Fruit fly (Drosophila melanogaster): ENCODE measurements around the gene Rpt5.
A peak's percentile ranks its signal among the peaks of the same experiment; 100 is the strongest.

The Rpt5 gene

DNA sequence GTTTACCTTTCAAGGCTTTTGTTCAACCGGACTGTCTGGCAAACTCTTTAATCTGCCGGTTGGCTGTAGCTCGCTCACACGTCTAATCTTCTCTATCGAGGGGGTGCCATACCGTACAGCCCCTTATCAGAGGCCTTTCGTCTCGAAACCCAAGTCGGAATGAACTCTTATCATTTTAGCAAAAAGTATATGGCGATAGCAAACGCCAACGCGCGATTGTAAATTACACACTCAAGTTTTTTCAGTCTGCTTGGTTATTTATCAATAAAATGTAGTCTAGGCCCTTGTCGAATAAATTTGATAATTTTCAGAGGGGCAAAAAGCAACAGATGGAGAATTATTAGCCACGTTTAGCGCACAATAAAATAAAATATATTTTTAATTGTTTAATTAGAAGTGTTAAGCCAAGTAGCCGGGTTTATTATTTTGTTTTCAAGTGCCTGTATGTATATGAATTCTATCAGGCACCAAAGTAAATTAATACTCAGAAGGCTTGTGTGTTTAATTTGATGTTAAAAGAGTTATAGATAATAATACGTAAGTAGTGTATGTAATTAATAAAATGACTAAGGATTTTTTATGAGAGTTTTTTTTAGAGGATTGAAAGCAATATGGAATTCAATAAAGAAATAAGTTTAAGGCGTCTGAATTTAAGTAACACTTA lies 27.7 kb upstream of the Rpt5 start:
- TF ChIP-seq h (optimal IDR thresholded peaks at IDR 0.05) (no peak), psq (optimal IDR thresholded peaks at IDR 0.05) (no peak), Myc (optimal IDR thresholded peaks at IDR 0.05) (no peak), insv (optimal IDR thresholded peaks at IDR 0.05) (no peak), ttk (optimal IDR thresholded peaks at IDR 0.05) (no peak), Sin3A (optimal IDR thresholded peaks at IDR 0.05) (no peak)

DNA sequence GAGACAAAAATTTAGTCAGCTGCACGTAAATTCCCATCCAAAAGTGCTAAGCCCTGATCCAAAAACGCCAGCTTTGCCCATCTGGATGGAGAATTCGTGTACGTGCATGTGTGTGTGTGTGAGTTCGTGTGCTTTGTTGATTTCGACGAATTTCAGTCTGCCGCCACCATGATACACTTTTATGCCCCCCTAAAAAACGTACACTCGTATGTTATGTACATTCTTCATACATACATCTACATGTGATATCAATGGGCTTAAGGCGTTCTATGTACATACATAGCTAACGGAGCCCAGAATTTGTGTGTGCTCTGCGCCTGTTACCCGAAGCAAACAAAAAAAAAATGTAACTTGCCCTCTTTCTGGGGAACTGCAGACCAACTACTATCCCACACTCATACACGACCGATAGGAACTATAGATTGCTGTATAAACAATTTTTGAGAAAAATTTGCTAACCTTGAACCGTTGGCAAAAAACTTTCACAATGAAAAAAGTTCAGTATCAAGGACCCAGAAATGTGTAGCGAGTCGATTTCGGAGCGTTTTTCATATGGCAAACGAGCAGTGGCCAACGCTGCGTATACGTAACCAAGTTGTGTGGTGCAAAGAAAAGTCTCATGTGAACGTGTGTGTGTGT lies 26.8 kb upstream of the Rpt5 start:
- TF ChIP-seq Myc (optimal IDR thresholded peaks at IDR 0.05): no peak

DNA sequence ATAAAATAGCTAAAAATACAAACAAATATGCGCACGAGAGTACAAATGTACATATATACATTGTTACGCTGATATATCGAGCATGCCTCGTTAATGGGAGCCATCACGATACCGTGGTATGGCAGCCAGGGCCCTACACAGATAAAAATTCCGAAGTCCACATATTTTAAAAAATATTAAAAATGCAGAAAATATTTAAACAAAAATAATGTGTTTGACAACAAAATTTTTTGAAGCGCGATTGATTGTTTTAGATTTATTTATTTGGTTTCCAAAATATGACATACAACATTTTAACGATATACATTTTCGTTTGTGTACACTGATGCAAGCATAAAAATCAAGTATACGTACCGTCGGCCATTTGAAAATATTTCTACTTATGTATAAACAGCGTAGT lies 25.9 kb upstream of the Rpt5 start:
- TF ChIP-seq psq (optimal IDR thresholded peaks at IDR 0.05): no peak
- no peak for TF ChIP-seq Sin3A (optimal IDR thresholded peaks at IDR 0.05)
- no peak for TF ChIP-seq insv (optimal IDR thresholded peaks at IDR 0.05)
- TF ChIP-seq Myc (optimal IDR thresholded peaks at IDR 0.05): no peak
- TF ChIP-seq ttk (optimal IDR thresholded peaks at IDR 0.05): no peak
- no peak for TF ChIP-seq h (optimal IDR thresholded peaks at IDR 0.05)

DNA sequence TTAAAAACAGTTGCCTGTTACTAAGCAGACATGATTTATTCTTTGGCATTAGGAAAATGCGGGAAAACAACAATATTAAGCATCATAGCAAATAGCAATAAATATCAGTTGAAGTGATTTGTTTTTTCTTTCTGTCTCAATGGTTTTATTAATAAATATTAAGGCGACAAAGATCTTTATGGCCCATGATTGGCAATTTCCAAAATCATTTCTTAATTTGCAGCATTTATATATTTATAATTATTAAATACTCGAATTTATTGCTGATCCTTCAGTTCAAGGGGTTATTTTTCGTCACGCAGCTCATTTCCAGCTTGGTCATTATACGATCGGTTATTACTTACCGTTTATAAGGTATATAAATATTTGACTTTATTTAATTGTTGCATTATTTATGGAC lies 25.0 kb upstream of the Rpt5 start:
- no peak for TF ChIP-seq Sin3A (optimal IDR thresholded peaks at IDR 0.05)
- no peak for TF ChIP-seq insv (optimal IDR thresholded peaks at IDR 0.05)
- TF ChIP-seq ttk (optimal IDR thresholded peaks at IDR 0.05): no peak
- no peak for TF ChIP-seq h (optimal IDR thresholded peaks at IDR 0.05)
- no peak for TF ChIP-seq Myc (optimal IDR thresholded peaks at IDR 0.05)
- TF ChIP-seq psq (optimal IDR thresholded peaks at IDR 0.05): no peak

DNA sequence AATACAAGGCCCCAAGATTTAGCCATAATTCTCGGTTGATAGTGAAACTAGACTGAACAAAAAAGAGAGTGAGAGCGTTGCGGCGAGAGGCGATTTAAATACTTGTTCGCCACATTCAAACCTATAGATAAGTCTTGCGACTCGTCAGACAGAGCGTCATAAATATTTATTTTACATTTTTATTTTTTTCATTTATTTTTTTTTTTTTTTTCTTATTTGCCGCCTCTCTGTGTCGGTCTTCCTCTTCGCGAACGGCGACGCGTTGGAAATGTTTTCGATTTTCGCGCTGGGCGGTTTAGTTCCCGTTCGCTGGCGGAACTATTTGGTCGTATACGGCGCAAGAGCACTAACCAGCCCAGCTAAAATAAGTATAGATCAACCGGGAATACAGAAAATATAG lies 24.6 kb upstream of the Rpt5 start:
- TF ChIP-seq Sin3A (optimal IDR thresholded peaks at IDR 0.05) (no peak), insv (optimal IDR thresholded peaks at IDR 0.05) (no peak), Myc (optimal IDR thresholded peaks at IDR 0.05) (no peak), psq (optimal IDR thresholded peaks at IDR 0.05) (no peak), ttk (optimal IDR thresholded peaks at IDR 0.05) (no peak), h (optimal IDR thresholded peaks at IDR 0.05) (no peak)

DNA sequence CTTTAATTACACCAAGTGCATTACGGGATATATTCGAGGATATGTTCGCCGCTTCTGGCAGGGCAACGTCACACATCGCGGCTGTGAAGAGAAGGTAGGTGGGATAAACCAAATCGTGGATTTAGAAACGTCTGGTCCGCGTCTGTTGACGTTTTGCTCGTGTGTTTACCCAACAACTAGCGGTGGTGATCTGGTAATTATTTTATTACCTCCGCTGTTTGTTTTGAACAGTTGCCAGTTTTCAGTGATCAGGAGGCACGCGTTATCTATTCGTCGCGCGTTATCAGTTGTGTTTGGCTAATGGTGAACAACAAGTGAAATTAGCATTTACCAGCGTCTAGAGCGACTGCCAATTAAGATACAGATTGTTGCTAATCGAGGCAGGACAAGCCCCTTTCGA lies 23.6 kb upstream of the Rpt5 start:
- no peak for TF ChIP-seq ttk (optimal IDR thresholded peaks at IDR 0.05)
- no peak for TF ChIP-seq insv (optimal IDR thresholded peaks at IDR 0.05)
- no peak for TF ChIP-seq Myc (optimal IDR thresholded peaks at IDR 0.05)
- TF ChIP-seq h (optimal IDR thresholded peaks at IDR 0.05): no peak
- no peak for TF ChIP-seq Sin3A (optimal IDR thresholded peaks at IDR 0.05)
- TF ChIP-seq psq (optimal IDR thresholded peaks at IDR 0.05): no peak

DNA sequence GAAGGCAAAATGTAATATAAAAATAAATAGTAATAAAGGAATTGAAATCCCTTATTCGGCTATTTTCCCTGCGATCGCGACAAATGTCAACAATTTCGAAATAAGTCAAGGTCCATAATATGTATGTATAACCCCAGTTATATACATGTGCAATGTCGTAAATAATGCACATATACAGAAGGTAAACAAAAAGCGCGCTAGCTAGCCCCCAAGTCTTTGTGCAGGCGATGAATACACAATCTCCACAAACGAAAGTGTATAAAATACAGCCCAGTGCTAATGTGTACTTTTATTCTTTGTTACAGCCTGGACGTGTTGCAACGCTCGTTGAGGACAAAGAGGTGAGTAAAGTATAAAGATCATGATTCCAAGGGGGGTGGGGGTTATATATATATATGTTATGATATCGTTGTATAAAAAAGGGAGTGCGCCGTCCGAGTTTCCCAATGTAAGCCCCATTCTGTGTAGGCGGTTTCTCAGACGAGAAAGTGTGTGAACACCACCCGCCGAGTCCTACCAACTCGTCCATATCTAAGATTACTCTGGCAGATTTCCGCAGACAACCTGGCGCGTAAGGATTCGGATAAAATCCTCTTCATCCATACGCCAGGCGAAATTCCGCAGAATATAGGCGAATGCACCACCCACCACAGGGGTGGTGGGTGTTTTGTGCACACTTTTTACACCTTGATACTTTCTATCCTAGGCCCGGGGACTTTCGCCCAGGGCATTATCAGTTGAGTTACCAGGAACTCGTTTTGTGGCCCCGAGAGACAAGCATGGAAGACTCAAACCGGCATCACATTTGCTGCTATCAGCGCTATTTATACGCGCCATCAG lies 22.8 kb upstream of the Rpt5 start:
- no peak for TF ChIP-seq Sin3A (optimal IDR thresholded peaks at IDR 0.05)
- no peak for TF ChIP-seq Myc (optimal IDR thresholded peaks at IDR 0.05)
- no peak for TF ChIP-seq ttk (optimal IDR thresholded peaks at IDR 0.05)

DNA sequence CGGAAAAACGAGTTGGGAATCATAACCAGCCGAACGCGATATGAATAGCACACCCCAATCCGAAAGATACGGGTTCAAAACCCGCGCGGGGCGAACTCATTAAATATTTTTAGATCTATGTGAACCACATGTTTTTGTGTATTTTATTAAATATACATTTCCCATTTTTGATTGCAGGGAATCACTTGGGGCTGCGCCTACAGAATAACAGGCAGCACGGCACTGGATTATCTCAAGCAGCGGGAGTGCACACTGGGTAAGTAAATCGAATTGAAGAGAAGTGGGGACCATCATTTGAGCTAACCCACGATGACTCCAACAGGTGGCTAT lies 22.2 kb upstream of the Rpt5 start:
- TF ChIP-seq psq (optimal IDR thresholded peaks at IDR 0.05) (no peak), insv (optimal IDR thresholded peaks at IDR 0.05) (no peak), Myc (optimal IDR thresholded peaks at IDR 0.05) (no peak), ttk (optimal IDR thresholded peaks at IDR 0.05) (no peak), h (optimal IDR thresholded peaks at IDR 0.05) (no peak), Sin3A (optimal IDR thresholded peaks at IDR 0.05) (no peak)

DNA sequence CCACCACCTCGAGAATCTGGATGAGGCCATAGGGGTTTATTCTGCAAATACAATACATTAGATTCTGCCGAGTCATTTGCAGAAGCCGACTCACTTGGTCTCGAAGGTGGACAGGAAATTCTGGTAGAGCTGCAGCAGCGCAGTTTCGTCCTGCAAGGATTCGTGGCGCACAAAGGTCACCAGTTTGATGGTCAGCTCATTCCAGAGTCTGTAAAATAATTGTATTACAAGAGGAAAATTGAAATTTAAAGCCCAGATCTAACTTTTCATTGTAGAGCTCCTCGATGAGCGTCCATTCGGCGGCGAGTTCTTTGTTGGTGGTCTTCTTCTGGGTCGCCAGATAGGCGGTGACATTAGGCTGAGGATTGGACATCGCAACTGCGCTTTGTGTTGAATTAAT lies 20.1 kb upstream of the Rpt5 start:
- TF ChIP-seq Sin3A (optimal IDR thresholded peaks at IDR 0.05): no peak
- no peak for TF ChIP-seq ttk (optimal IDR thresholded peaks at IDR 0.05)
- no peak for TF ChIP-seq insv (optimal IDR thresholded peaks at IDR 0.05)
- no peak for TF ChIP-seq h (optimal IDR thresholded peaks at IDR 0.05)
- TF ChIP-seq psq (optimal IDR thresholded peaks at IDR 0.05): no peak

DNA sequence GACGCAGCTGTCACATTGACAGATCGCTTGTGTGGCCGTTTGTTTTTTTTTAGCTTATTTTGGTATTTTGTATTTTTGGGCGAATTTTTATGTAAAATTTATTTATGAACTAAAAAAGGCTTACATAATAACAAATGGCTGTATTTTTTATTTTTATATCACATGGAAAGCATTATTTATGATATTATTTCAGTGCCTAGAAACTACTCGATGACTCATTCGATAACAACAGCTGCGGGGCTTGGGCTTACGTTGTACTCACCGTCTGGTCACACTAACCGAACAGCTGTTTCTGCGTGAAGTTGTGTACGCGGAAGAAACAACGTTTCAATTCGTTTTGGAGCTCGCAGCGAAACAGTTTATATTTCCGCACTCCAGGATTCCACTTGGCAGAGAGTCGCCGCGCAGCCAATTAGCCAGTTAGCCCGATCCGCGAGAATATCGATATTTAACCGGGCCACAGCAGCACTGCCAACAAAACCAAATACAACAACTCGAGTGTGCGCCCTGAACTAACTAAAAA lies 19.6 kb upstream of the Rpt5 start, which contains the start of the genes Hmgcr and Rpn9:
Gene Hmgcr, plus strand, starts transcription at position 335 of the 523 bp plus-strand sequence.
Gene Rpn9, minus strand, starts transcription at position 473 of the 523 bp plus-strand sequence.
- TF ChIP-seq insv (optimal IDR thresholded peaks at IDR 0.05) (no peak), Sin3A (optimal IDR thresholded peaks at IDR 0.05) (no peak), psq (optimal IDR thresholded peaks at IDR 0.05) (peak; percentile 83)

DNA sequence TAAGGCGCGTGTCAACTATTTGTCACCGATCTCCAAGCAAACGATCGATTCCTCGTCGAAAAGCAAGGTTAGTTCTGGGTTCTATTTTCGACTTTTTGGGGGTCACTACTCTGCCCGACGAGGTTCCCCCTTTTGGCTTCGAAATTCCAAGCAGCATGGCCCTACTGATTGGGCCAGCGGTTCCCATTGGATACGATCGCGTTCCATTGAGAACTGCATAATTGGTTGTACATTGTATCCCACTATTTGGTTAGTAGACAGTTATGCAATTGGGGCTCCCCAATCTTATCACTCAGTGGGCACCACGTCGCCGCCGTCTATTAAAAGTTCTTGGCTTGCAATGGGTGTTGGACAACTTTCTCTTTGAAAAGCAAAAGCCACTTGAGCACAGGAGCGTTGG lies 18.9 kb upstream of the Rpt5 start:
- no peak for TF ChIP-seq Sin3A (optimal IDR thresholded peaks at IDR 0.05)
- no peak for TF ChIP-seq insv (optimal IDR thresholded peaks at IDR 0.05)
- no peak for TF ChIP-seq psq (optimal IDR thresholded peaks at IDR 0.05)
- no peak for TF ChIP-seq Myc (optimal IDR thresholded peaks at IDR 0.05)
- no peak for TF ChIP-seq ttk (optimal IDR thresholded peaks at IDR 0.05)
- TF ChIP-seq h (optimal IDR thresholded peaks at IDR 0.05): no peak

DNA sequence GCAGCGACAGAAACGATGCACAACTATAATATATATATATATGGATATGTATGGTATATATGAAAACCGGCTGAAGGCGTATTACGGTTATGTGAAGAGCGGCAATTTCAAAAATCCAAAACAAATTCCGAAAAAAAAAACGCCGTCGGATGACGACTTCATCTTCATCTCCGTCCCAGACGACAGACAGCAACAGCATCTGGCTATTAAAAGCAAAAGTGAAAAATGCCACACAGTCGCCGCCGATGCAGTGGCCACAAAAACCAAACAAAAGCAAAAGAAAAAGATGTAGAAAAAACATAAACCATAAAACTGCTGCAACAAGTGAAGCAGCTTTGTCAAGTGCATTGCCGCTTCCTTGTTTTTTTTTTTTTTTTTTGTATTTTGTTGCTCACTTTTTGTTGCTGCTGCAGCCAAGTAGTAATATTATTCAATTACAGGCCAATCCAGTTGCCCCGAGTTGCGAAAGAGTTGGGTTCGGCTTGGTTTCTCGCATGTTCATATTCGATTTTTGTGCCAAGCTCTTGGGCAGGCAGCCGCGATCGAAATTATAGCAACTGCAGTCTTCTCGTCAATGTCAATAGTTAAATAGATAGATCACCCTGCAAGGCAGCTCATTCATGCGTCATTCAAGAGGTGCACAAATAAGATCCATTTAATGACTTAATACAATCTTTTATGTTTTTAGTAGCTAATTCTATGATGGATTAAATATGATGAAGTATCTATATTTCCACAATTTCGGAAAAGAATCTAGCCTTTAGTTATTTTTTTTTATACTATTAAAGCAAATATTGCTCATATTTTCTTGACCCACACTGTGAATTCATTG lies 17.9 kb upstream of the Rpt5 start:
- TF ChIP-seq insv (optimal IDR thresholded peaks at IDR 0.05) (no peak), ttk (optimal IDR thresholded peaks at IDR 0.05) (no peak), Sin3A (optimal IDR thresholded peaks at IDR 0.05) (no peak), Myc (optimal IDR thresholded peaks at IDR 0.05) (no peak), h (optimal IDR thresholded peaks at IDR 0.05) (no peak), psq (optimal IDR thresholded peaks at IDR 0.05) (no peak)
